Fruit fly (Drosophila melanogaster): ENCODE results near the gene Snoo.

Gene Snoo

dm6 chr2L:7885271-7885670 is 98.7 kb downstream of the Snoo start, which contains the start of the genes SmE and CG34132 (continued):
- TF ChIP-seq nerfin-1 (tag; optimal IDR thresholded peaks at IDR 0.05) (no peak), esg (GFP tag; conservative IDR thresholded peaks at IDR 0.05) (no peak), CG13287 (GFP tag; IDR thresholded peaks at IDR 0.05; ENCODE audit: partially characterized antibody) (peak; percentile 94), maf-S (GFP tag; optimal IDR thresholded peaks at IDR 0.05) (no peak), klu (GFP tag; IDR thresholded peaks at IDR 0.05) (no peak), E2f2 (GFP tag; IDR thresholded peaks at IDR 0.05) (peak; percentile 66), hkb (optimal IDR thresholded peaks at IDR 0.05) (no peak), hkb (GFP tag; IDR thresholded peaks at IDR 0.05) (no peak), CG9876 (GFP tag; optimal IDR thresholded peaks at IDR 0.05) (no peak), CG12299 (tag; optimal IDR thresholded peaks at IDR 0.05) (no peak), usp (GFP tag; optimal IDR thresholded peaks at IDR 0.05) (no peak), hbn (GFP tag; IDR thresholded peaks at IDR 0.05; ENCODE audit: partially characterized antibody) (peak; percentile 94), Doc3 (GFP tag; IDR thresholded peaks at IDR 0.05; ENCODE audit: partially characterized antibody) (peak; percentile 89), Opbp (GFP tag; IDR thresholded peaks at IDR 0.05; ENCODE audit: partially characterized antibody) (peak; percentile 98), Vsx1 (GFP tag; optimal IDR thresholded peaks at IDR 0.05) (no peak), stwl (tag; optimal IDR thresholded peaks at IDR 0.05) (peak; percentile 59), aop (GFP tag; IDR thresholded peaks at IDR 0.05) (no peak), zfh1 (GFP tag; IDR thresholded peaks at IDR 0.05) (no peak), pzg (GFP tag; optimal IDR thresholded peaks at IDR 0.05) (peak; percentile 88), sna (GFP tag; IDR thresholded peaks at IDR 0.05; ENCODE audit: partially characterized antibody) (peak; percentile 86), mirr (GFP tag; optimal IDR thresholded peaks at IDR 0.05) (no peak), CG17829 (tag; optimal IDR thresholded peaks at IDR 0.05) (peak; percentile 32), CG1233 (GFP tag; optimal IDR thresholded peaks at IDR 0.05) (no peak), ERR (GFP tag; optimal IDR thresholded peaks at IDR 0.05) (no peak), CG13775 (GFP tag; optimal IDR thresholded peaks at IDR 0.05) (no peak), CG2116 (GFP tag; optimal IDR thresholded peaks at IDR 0.05) (peak; percentile 34), CG8765 (GFP tag; IDR thresholded peaks at IDR 0.05) (no peak), CHES-1-like (GFP tag; optimal IDR thresholded peaks at IDR 0.05) (peak; percentile 37), Med (GFP tag) (peak; percentile 2), Eip74EF (GFP tag; optimal IDR thresholded peaks at IDR 0.05) (no peak), odd (GFP tag; optimal IDR thresholded peaks at IDR 0.05) (no peak), CG16815 (GFP tag; optimal IDR thresholded peaks at IDR 0.05) (no peak), Dll (GFP tag; IDR thresholded peaks at IDR 0.05; ENCODE audit: partially characterized antibody) (peak; percentile 87), salm (tag; optimal IDR thresholded peaks at IDR 0.05) (no peak), emc (GFP tag; optimal IDR thresholded peaks at IDR 0.05) (no peak), Dp (GFP tag; optimal IDR thresholded peaks at IDR 0.05) (peak; percentile 56), CG16813 (GFP tag; IDR thresholded peaks at IDR 0.05; ENCODE audit: partially characterized antibody) (peak; percentile 98), knrl (GFP tag; IDR thresholded peaks at IDR 0.05; ENCODE audit: partially characterized antibody) (peak; percentile 96), TFAM (GFP tag; optimal IDR thresholded peaks at IDR 0.05) (no peak), Nf-YB (GFP tag; optimal IDR thresholded peaks at IDR 0.05) (no peak), CG2129 (GFP tag; IDR thresholded peaks at IDR 0.05; ENCODE audit: partially characterized antibody) (peak; percentile 84), dmrt99B (tag; optimal IDR thresholded peaks at IDR 0.05) (no peak), CG17361 (GFP tag; IDR thresholded peaks at IDR 0.05) (no peak), Ada2b (GFP tag; IDR thresholded peaks at IDR 0.05) (no peak), cwo (GFP tag; optimal IDR thresholded peaks at IDR 0.05) (no peak), inv (GFP tag; IDR thresholded peaks at IDR 0.05; ENCODE audit: partially characterized antibody) (peak; percentile 97), BEAF-32 (GFP tag; optimal IDR thresholded peaks at IDR 0.05) (peak; percentile 93), CG3065 (GFP tag; optimal IDR thresholded peaks at IDR 0.05) (no peak), CG11696 (GFP tag; IDR thresholded peaks at IDR 0.05) (no peak), phol (tag; optimal IDR thresholded peaks at IDR 0.05) (peak; percentile 30)

Measured in whole organism, embryonic.